Worm (Caenorhabditis elegans): ENCODE data around the gene unc-68.

The unc-68 gene

ce11 chrV:6854711-6855110 lies 74.1 kb downstream of the unc-68 start, which contains the start of gene gpa-10 (continued):
- TF ChIP-seq snpc-4 (GFP tag; optimal IDR thresholded peaks at IDR 0.05) (no peak), snpc-4 (tag; optimal IDR thresholded peaks at IDR 0.05) (no peak), unc-130 (GFP tag; optimal IDR thresholded peaks at IDR 0.05) (no peak)
